Fruit fly (Drosophila melanogaster) whole organism: Measurements from ENCODE around the gene Delta.

Experiments
- CG8478 ChIP-seq: fragments of >200 bp; optimal IDR thresholded peaks from 2 replicates; lab custom pipeline; 2018; ENCODE audit warnings: inconsistent platforms
- Dll ChIP-seq: fragments of >200 bp; optimal IDR thresholded peaks from 2 replicates; lab custom pipeline; 2017
- psq ChIP-seq: fragments of >200 bp; optimal IDR thresholded peaks from 2 replicates; lab custom pipeline; 2017
- usp ChIP-seq: fragments of >200 bp; optimal IDR thresholded peaks from 2 replicates; lab custom pipeline; 2017; ENCODE audit warnings: missing biosample characterization, missing genetic modification characterization, mixed read lengths

DNA sequence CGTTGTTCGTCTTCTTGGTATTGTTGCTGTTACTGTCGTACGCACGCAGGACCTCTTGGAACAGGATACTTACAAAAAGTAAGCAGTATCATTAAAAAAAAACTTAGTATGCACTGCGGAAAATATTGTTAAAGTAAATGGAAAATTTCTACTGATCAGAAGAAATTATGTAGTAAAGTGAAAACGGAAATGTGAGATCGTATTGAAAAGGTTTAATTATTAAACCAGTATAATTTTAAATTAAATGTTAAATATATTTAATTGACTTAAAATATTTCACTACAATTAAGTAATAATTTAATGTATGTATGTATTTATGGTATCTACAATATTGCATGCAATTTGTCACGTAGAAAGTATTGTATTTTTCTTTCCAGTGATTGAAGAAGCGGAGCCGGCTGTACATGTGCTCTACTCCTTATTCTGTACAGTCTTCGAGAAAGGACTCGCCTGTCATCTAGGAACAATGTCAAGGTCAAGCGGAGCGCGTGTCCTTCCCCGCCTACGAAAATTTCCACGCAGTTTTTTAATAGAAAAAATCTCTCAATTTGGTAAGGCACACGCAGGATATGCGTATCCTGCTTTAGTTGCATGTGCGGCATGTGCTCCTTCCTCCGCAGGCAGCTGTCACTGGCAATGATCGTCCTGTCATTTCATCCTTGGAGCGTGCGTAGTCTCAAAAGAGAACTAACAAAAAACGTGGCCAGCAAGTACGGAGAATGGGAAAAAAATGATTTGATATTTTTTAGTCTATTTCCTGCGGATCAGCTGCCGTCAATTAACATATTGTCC is 17.7 kb upstream of the Delta start:
- no peak for TF ChIP-seq Dll (lab: Kevin White, UChicago)
- TF ChIP-seq psq (lab: Kevin White, UChicago): no peak
- no peak for TF ChIP-seq CG8478 (lab: Kevin White, UChicago)
- TF ChIP-seq usp: no peak
